Worm (Caenorhabditis elegans) whole organism, early embryonic: Measurements from ENCODE around the gene M151.1.

Source experiments
- ama-1 ChIP-seq: fragments of 150-350 bp; optimal IDR thresholded peaks from 2 replicates; lab custom pipeline; 2014
- ceh-36 ChIP-seq: sonication (generic microtip); optimal IDR thresholded peaks from 2 replicates; lab custom pipeline; 2016; ENCODE audit warnings: missing genetic modification characterization, inconsistent platforms, missing compliant biosample characterization
- hmbx-1 ChIP-seq: sonication (generic microtip); optimal IDR thresholded peaks from 2 replicates; lab custom pipeline; 2016; ENCODE audit warnings: mild to moderate bottlenecking, missing genetic modification characterization, missing compliant biosample characterization

DNA sequence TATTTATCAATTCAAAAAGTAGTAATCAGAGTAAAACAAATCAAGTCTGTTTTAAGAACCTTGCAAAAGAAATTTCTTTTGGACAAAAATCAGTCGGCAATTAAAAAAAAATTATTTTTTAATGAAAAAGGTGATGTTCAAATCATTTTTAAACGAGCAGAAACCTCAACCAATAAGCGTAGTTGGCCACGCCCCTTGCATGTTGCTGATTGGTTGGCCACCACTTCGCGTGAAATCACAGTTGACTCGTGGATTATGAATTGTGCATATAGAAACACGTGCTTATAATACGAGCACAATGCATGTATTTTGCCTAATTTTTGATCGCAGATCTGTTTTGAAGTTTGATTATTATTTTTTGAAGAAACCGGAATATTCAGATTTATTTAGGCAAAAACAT, 23.9 kb downstream of the M151.1 start:
- TF ChIP-seq hmbx-1 (tag; lab: Kevin White, UChicago) (no peak), ceh-36 (tag; lab: Kevin White, UChicago) (no peak), ama-1 (no peak)
